Fruit fly (Drosophila melanogaster): ENCODE measurements around the gene Non2.

The Non2 gene

dm6 chr3L:2772045-2772444 lies 5.2 kb downstream of the Non2 start, which contains the start of gene AhcyL1 (continued):
- no peak for TF ChIP-seq CoRest (tag; optimal IDR thresholded peaks at IDR 0.05)
- TF ChIP-seq CG4617 (GFP tag; optimal IDR thresholded peaks at IDR 0.05; ENCODE audit: borderline replicate concordance) = peak; percentile 89
- TF ChIP-seq CG8089 (GFP tag; optimal IDR thresholded peaks at IDR 0.05) = no peak
- TF ChIP-seq sd (tag; optimal IDR thresholded peaks at IDR 0.05) = no peak
- TF ChIP-seq Lhr (GFP tag; optimal IDR thresholded peaks at IDR 0.05) = no peak
- TF ChIP-seq CG17912 (GFP tag; optimal IDR thresholded peaks at IDR 0.05) = no peak
- no peak for TF ChIP-seq CG7839 (tag; optimal IDR thresholded peaks at IDR 0.05)
- TF ChIP-seq Dek (tag; optimal IDR thresholded peaks at IDR 0.05) = no peak
- TF ChIP-seq prd (optimal IDR thresholded peaks at IDR 0.05) = no peak
- no peak for TF ChIP-seq prd (GFP tag; IDR thresholded peaks at IDR 0.05)
- no peak for TF ChIP-seq CG30431 (GFP tag; optimal IDR thresholded peaks at IDR 0.05)
- no peak for TF ChIP-seq sima (GFP tag; optimal IDR thresholded peaks at IDR 0.05)
- TF ChIP-seq Abd-B (GFP tag; optimal IDR thresholded peaks at IDR 0.05) = no peak
- TF ChIP-seq Opbp (GFP tag; IDR thresholded peaks at IDR 0.05; ENCODE audit: partially characterized antibody) = no peak
- no peak for TF ChIP-seq B-H1 (GFP tag; IDR thresholded peaks at IDR 0.05)
- peak; percentile 49; the same call in 1 of the 2 replicates for TF ChIP-seq CG13287 (GFP tag; IDR thresholded peaks at IDR 0.05; ENCODE audit: partially characterized antibody)
- no peak for TF ChIP-seq pum (GFP tag; optimal IDR thresholded peaks at IDR 0.05)
- no peak for TF ChIP-seq ab (GFP tag; optimal IDR thresholded peaks at IDR 0.05)
- TF ChIP-seq CG11695 (GFP tag; IDR thresholded peaks at IDR 0.05) = no peak
- no peak for TF ChIP-seq Trl (optimal IDR thresholded peaks at IDR 0.05)
- TF ChIP-seq Trl (GFP tag; optimal IDR thresholded peaks at IDR 0.05) = no peak
- TF ChIP-seq CG16863 (GFP tag; optimal IDR thresholded peaks at IDR 0.05) = no peak
- no peak for TF ChIP-seq danr (GFP tag; IDR thresholded peaks at IDR 0.05)
- TF ChIP-seq caup (GFP tag; optimal IDR thresholded peaks at IDR 0.05; ENCODE audit: severe bottlenecking) = no peak
- TF ChIP-seq Ravus (GFP tag; IDR thresholded peaks at IDR 0.05) = no peak
- no peak for TF ChIP-seq fd96Cb (tag; optimal IDR thresholded peaks at IDR 0.05)
- TF ChIP-seq CG34224 (GFP tag; IDR thresholded peaks at IDR 0.05; ENCODE audit: partially characterized antibody) = no peak
- no peak for TF ChIP-seq CG15696 (tag; optimal IDR thresholded peaks at IDR 0.05)
- TF ChIP-seq org-1 (GFP tag; optimal IDR thresholded peaks at IDR 0.05) = no peak
- TF ChIP-seq mam (GFP tag; optimal IDR thresholded peaks at IDR 0.05) = no peak
- no peak for TF ChIP-seq CG3163 (GFP tag; optimal IDR thresholded peaks at IDR 0.05)
- TF ChIP-seq CG15514 (GFP tag; optimal IDR thresholded peaks at IDR 0.05) = peak; percentile 27
- TF ChIP-seq CG5953 (GFP tag; IDR thresholded peaks at IDR 0.05) = no peak
- TF ChIP-seq dpn (GFP tag; optimal IDR thresholded peaks at IDR 0.05) = no peak
- TF ChIP-seq CG42726 (GFP tag; IDR thresholded peaks at IDR 0.05; ENCODE audit: partially characterized antibody) = no peak
- no peak for TF ChIP-seq Sry-δ (GFP tag; optimal IDR thresholded peaks at IDR 0.05)
- no peak for TF ChIP-seq CG14014 (GFP tag; IDR thresholded peaks at IDR 0.05)
- TF ChIP-seq NC2α (GFP tag; optimal IDR thresholded peaks at IDR 0.05) = no peak
- no peak for TF ChIP-seq Fer2 (tag; optimal IDR thresholded peaks at IDR 0.05)
- no peak for TF ChIP-seq CG1832 (GFP tag; optimal IDR thresholded peaks at IDR 0.05)
- TF ChIP-seq eyg (GFP tag; optimal IDR thresholded peaks at IDR 0.05) = no peak
- TF ChIP-seq CG2712 (tag; optimal IDR thresholded peaks at IDR 0.05) = peak; percentile 26
- TF ChIP-seq CG2116 (GFP tag; optimal IDR thresholded peaks at IDR 0.05) = peak; percentile 4
- TF ChIP-seq fu2 (GFP tag; optimal IDR thresholded peaks at IDR 0.05) = no peak
- no peak for TF ChIP-seq CG14050 (GFP tag; IDR thresholded peaks at IDR 0.05)
- no peak for TF ChIP-seq Side (GFP tag; optimal IDR thresholded peaks at IDR 0.05)
- TF ChIP-seq NK7.1 (GFP tag; optimal IDR thresholded peaks at IDR 0.05) = no peak
- TF ChIP-seq CG32532 (GFP tag; IDR thresholded peaks at IDR 0.05) = no peak
- TF ChIP-seq CG2678 (tag; optimal IDR thresholded peaks at IDR 0.05) = no peak
- TF ChIP-seq ind (GFP tag; optimal IDR thresholded peaks at IDR 0.05) = no peak
- peak in 1 of 2 experiments; percentile 82 for TF ChIP-seq Hr78 (GFP tag; optimal IDR thresholded peaks at IDR 0.05)
- TF ChIP-seq pnt (GFP tag; optimal IDR thresholded peaks at IDR 0.05) = no peak

All from whole organism, embryonic.